Worm (Caenorhabditis elegans) whole organism, L4 larva: ENCODE measurements around the gene srh-208.

Experiments used
- aly-2 ChIP-seq: sonication (generic microtip); optimal IDR thresholded peaks from 2 replicates; lab custom pipeline; 2018; ENCODE audit warnings: missing biosample characterization, missing genetic modification characterization
- ama-1 ChIP-seq: fragments of 150-350 bp; optimal IDR thresholded peaks from 2 replicates; lab custom pipeline; 2014; ENCODE audit warnings: inconsistent platforms, mixed read lengths
- jun-1 ChIP-seq: fragments of 150-350 bp; optimal IDR thresholded peaks from 2 replicates; lab custom pipeline; 2014; ENCODE audit warnings: missing biosample characterization, missing genetic modification reagents, missing genetic modification characterization
- nhr-10 ChIP-seq: fragments of 150-350 bp; optimal IDR thresholded peaks from 2 replicates; lab custom pipeline; 2014; ENCODE audit warnings: missing biosample characterization, missing genetic modification characterization
- nhr-111 ChIP-seq: fragments of 200-800 bp; sonication (Bioruptor generic); optimal IDR thresholded peaks from 2 replicates; lab custom pipeline; 2018; ENCODE audit warnings: mild to moderate bottlenecking, missing genetic modification characterization, missing compliant biosample characterization
- nhr-237 ChIP-seq: sonication (generic microtip); optimal IDR thresholded peaks from 2 replicates; lab custom pipeline; 2017; ENCODE audit warnings: missing biosample characterization, missing genetic modification characterization
- php-3 ChIP-seq: fragments of 200-800 bp; sonication (Bioruptor generic); IDR thresholded peaks from 2 replicates; pipeline ENCODE4 v1.3.6; 2022; ENCODE audit warnings: missing genetic modification reagents, missing genetic modification characterization, missing compliant biosample characterization
- pqm-1 ChIP-seq: sonication (generic microtip); optimal IDR thresholded peaks from 2 replicates; lab custom pipeline; 2017; ENCODE audit warnings: missing biosample characterization, missing genetic modification characterization
- snpc-1.2 ChIP-seq: fragments of 200-800 bp; sonication (Bioruptor generic); IDR thresholded peaks from 2 replicates; pipeline ENCODE4 v1.3.6; 2022; ENCODE audit warnings: missing genetic modification reagents, missing genetic modification characterization, missing compliant biosample characterization
- unc-39 ChIP-seq: sonication (generic microtip); optimal IDR thresholded peaks from 2 replicates; lab custom pipeline; 2017; ENCODE audit warnings: missing biosample characterization, missing genetic modification characterization
- unc-62 ChIP-seq, 3 experiments: fragments of 150-350 bp in 1 of 3; sonication (generic microtip); optimal IDR thresholded peaks in 2 of 3; peaks in 1 of 3; 1 replicate in 1 of 3; 2 replicates in 2 of 3; lab custom pipeline; 2014 to 2017; ENCODE audit warnings: missing biosample characterization in 3 of 3, missing genetic modification characterization in 3 of 3, missing genetic modification reagents in 3 of 3, missing genotype in 1 of 3

- TF ChIP-seq pqm-1 (tag; lab: Kevin White, UChicago) (no peak), ama-1 (lab: Kevin White, UChicago) (no peak), snpc-1.2 (GFP tag; lab: Robert Waterston, UW) (no peak), nhr-111 (no peak), nhr-237 (tag; lab: Kevin White, UChicago) (no peak), nhr-10 (tag; lab: Kevin White, UChicago) (no peak), php-3 (GFP tag; lab: Robert Waterston, UW) (no peak), aly-2 (tag; lab: Kevin White, UChicago) (no peak), jun-1 (tag; lab: Kevin White, UChicago) (no peak), unc-62 (GFP tag; optimal IDR thresholded peaks at IDR 0.05 in 1 of 2; lab: Kevin White, UChicago) (no peak), unc-62 (tag; optimal IDR thresholded peaks at IDR 0.05; lab: Kevin White, UChicago) (no peak), unc-39 (no peak)
Observed at ce11 chrV:19337333-19337732, 20.2 kb downstream of the srh-208 start.
